In genomic region chrIII:5653692-5654105, ce11 we compare ENCODE assay signal across 1 worm cellular context.
TF ChIP-seq lines count a peak whose summit lies in the region.

No protein-coding gene starts in this region.

TF ChIP-seq in whole organism, L1 larva, 84 proteins besides CTCF, POLR2A, EP300 and RAD21 (continued from another document):
- TF ChIP-seq C04F5.9 (tag; optimal IDR thresholded peaks at IDR 0.05; lab: Kevin White, UChicago) (no peak), nhr-47 (tag; optimal IDR thresholded peaks at IDR 0.05; lab: Kevin White, UChicago) (peak; percentile 77), nhr-11 (tag; optimal IDR thresholded peaks at IDR 0.05; lab: Kevin White, UChicago) (no peak), F16B12.6 (tag; optimal IDR thresholded peaks at IDR 0.05; lab: Kevin White, UChicago) (no peak), lin-35 (GFP tag; optimal IDR thresholded peaks at IDR 0.05; lab: Kevin White, UChicago) (peak in 1 of 2 experiments; percentile 29), C16A3.4 (tag; optimal IDR thresholded peaks at IDR 0.05; lab: Kevin White, UChicago) (no peak), fkh-4 (tag; optimal IDR thresholded peaks at IDR 0.05; lab: Kevin White, UChicago; ENCODE audit: borderline replicate concordance) (no peak), C34B4.2 (tag; optimal IDR thresholded peaks at IDR 0.05; lab: Kevin White, UChicago) (no peak), pax-3 (tag; optimal IDR thresholded peaks at IDR 0.05; lab: Kevin White, UChicago) (no peak), isw-1 (GFP tag; IDR thresholded peaks at IDR 0.05; lab: Robert Waterston, UW) (no peak)
TF ChIP-seq in whole organism, L1 larva: peak in this region for 22.
